Worm (Caenorhabditis elegans): ENCODE data around the gene F17C11.12.

The F17C11.12 gene

DNA sequence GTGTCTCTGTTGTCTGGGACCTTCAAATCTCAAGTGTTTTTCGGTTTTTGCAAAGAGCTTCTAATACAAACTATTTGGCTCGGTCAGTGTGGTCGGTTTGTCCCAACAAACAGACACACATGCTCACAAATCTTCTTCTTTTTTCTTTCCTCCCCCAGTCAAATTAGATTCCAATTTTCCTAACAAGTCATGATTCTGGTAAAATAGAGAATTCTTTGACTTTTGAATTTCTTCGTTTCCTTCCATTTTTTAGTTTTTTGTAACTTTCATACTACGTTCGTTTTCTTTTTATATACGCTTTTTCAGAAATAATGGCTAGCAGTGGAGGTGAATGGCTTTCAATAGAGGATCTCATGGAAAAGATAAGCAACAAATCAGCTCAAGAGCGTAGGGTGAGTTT is 33.0 kb downstream of the F17C11.12 start, which contains the start of gene F32D8.15:
TSS of gene F32D8.15 (plus strand) at position 301 of the 400 bp plus-strand sequence.
- TF ChIP-seq unc-42 (tag; optimal IDR thresholded peaks at IDR 0.05) (peak; percentile 23), hlh-6 (tag; optimal IDR thresholded peaks at IDR 0.05) (no peak), pat-9 (tag; optimal IDR thresholded peaks at IDR 0.05) (no peak), pag-3 (tag; optimal IDR thresholded peaks at IDR 0.05; ENCODE audit: borderline replicate concordance) (no peak), mec-3 (tag; optimal IDR thresholded peaks at IDR 0.05; ENCODE audit: borderline replicate concordance) (no peak), pha-2 (tag; optimal IDR thresholded peaks at IDR 0.05) (no peak), nfya-1 (tag; optimal IDR thresholded peaks at IDR 0.05) (no peak)

DNA sequence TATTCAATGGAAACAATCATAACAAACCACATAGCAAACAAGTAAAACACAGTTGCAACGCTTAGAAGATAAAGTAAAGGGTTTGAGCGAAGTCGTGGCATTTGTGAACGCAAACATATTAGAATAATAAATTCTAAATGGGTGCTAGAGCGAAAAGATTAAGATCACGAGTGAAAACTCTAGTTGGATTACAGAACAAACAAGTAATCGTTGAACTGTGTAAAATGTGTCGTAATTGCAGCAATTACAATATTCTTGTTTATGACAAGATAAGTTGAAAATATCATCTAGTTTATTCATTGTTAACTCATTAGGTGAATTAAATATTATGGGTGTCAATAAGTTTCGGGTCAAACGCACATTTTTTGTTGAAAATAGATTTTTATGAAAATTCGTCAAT is 34.0 kb downstream of the F17C11.12 start, which contains the start of gene F32D8.8:
TSS of gene F32D8.8 (minus strand) at position 101 of the 400 bp plus-strand sequence.
- TF ChIP-seq nfya-1 (tag; optimal IDR thresholded peaks at IDR 0.05) (no peak), zip-5 (tag; optimal IDR thresholded peaks at IDR 0.05) (no peak), mec-3 (tag; optimal IDR thresholded peaks at IDR 0.05; ENCODE audit: borderline replicate concordance) (no peak), pax-1 (tag; optimal IDR thresholded peaks at IDR 0.05) (no peak), fax-1 (tag; optimal IDR thresholded peaks at IDR 0.05) (no peak), pqm-1 (tag; optimal IDR thresholded peaks at IDR 0.05) (no peak), Y22D7AL.16 (tag; optimal IDR thresholded peaks at IDR 0.05) (no peak), dmd-4 (tag; optimal IDR thresholded peaks at IDR 0.05; ENCODE audit: borderline replicate concordance) (no peak), hlh-8 (tag; optimal IDR thresholded peaks at IDR 0.05) (no peak), madf-2 (tag; optimal IDR thresholded peaks at IDR 0.05) (no peak), ama-1 (optimal IDR thresholded peaks at IDR 0.05) (no peak), pha-4 (tag; optimal IDR thresholded peaks at IDR 0.05) (no peak), ceh-18 (tag; optimal IDR thresholded peaks at IDR 0.05) (no peak), ceh-45 (GFP tag; IDR thresholded peaks at IDR 0.05) (no peak), fkh-6 (tag; optimal IDR thresholded peaks at IDR 0.05) (no peak), hlh-15 (tag; optimal IDR thresholded peaks at IDR 0.05) (no peak), unc-55 (GFP tag; optimal IDR thresholded peaks at IDR 0.05) (no peak), unc-3 (GFP tag; conservative IDR thresholded peaks at IDR 0.05) (no peak), unc-3 (tag; optimal IDR thresholded peaks at IDR 0.05) (no peak)

DNA sequence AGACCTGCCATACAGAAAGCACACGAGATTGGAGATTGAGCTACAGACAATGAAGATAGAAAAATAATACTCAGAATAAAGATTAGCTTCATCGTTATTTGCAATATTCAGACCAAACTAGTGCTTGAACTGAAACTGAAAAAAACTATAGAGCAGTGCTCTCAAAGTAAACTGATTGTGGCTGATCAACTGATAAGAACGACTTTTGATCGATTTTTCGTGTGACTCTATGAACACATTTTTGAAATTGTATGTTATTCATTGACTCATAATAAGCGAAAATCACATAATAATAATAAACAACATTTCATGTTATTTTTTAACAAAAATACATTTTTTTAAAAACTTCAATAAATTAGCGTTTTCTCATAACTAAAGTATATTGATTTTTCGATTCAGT is 35.6 kb downstream of the F17C11.12 start, which contains the start of gene spp-16:
TSS of gene spp-16 (minus strand) at position 179 of the 400 bp plus-strand sequence.
- TF ChIP-seq lim-6 (tag; optimal IDR thresholded peaks at IDR 0.05), result no peak
- TF ChIP-seq sox-2 (GFP tag; IDR thresholded peaks at IDR 0.05), result no peak
- no peak for TF ChIP-seq eyg-1 (tag; optimal IDR thresholded peaks at IDR 0.05)
- TF ChIP-seq K09A11.1 (tag; optimal IDR thresholded peaks at IDR 0.05; ENCODE audit: insufficient read depth), result no peak
- TF ChIP-seq sox-4 (tag; optimal IDR thresholded peaks at IDR 0.05), result no peak
- TF ChIP-seq lin-11 (tag; optimal IDR thresholded peaks at IDR 0.05), result no peak
- TF ChIP-seq fkh-6 (tag; optimal IDR thresholded peaks at IDR 0.05), result no peak
- no peak for TF ChIP-seq K02D7.2 (tag; optimal IDR thresholded peaks at IDR 0.05)
- TF ChIP-seq F13H6.1 (tag; optimal IDR thresholded peaks at IDR 0.05), result no peak
- no peak for TF ChIP-seq ceh-9 (tag; optimal IDR thresholded peaks at IDR 0.05)
- no peak for TF ChIP-seq nhr-232 (tag; optimal IDR thresholded peaks at IDR 0.05)
- TF ChIP-seq fax-1 (tag; optimal IDR thresholded peaks at IDR 0.05), result no peak
- no peak for TF ChIP-seq ceh-45 (GFP tag; IDR thresholded peaks at IDR 0.05)

DNA sequence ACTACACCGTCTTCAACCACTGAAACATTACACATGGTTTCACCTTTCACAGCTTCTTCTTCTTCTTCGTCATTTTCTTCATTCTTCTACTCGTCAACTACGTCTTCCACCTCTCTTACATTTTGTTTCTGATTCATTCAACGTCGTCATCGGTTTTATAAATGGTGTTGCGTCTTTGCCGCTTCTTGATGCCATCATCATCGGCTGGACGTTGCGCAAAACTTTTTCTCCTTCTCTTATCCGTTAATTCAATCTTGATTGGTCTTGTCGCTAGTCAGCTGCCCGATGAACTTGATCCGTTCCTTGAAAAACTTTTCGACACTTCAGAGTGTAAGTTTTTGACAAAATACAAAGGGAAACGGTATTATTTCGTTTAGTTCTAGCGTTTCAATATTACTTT is 38.1 kb downstream of the F17C11.12 start:
- TF ChIP-seq ceh-2 (tag; optimal IDR thresholded peaks at IDR 0.05), result no peak
- no peak for TF ChIP-seq pag-3 (tag; optimal IDR thresholded peaks at IDR 0.05; ENCODE audit: borderline replicate concordance)
- TF ChIP-seq pat-9 (tag; optimal IDR thresholded peaks at IDR 0.05), result no peak
- no peak for TF ChIP-seq K02D7.2 (tag; optimal IDR thresholded peaks at IDR 0.05)
- TF ChIP-seq fax-1 (tag; optimal IDR thresholded peaks at IDR 0.05), result no peak
- TF ChIP-seq tbx-7 (tag; optimal IDR thresholded peaks at IDR 0.05), result no peak

Measured in whole organism, late embryonic.